Fruit fly (Drosophila melanogaster) whole organism, wandering third instar larva: ENCODE results near the gene Phb1.

Source experiments
- Abd-B ChIP-seq: fragments of >200 bp; optimal IDR thresholded peaks from 2 replicates; lab custom pipeline; 2017; ENCODE audit warnings: missing biosample characterization, missing genetic modification characterization
- CG32264 ChIP-seq: fragments of 200-800 bp; sonication (Bioruptor generic); optimal IDR thresholded peaks from 2 replicates; lab custom pipeline; 2016; ENCODE audit warnings: missing biosample characterization, missing genetic modification characterization
- Dfd ChIP-seq: fragments of >200 bp; optimal IDR thresholded peaks from 2 replicates; lab custom pipeline; 2017; ENCODE audit warnings: missing biosample characterization, missing genetic modification characterization
- Dif ChIP-seq: fragments of 200-275, 200-300 bp; sonication (Bioruptor generic); optimal IDR thresholded peaks from 2 replicates; lab custom pipeline; 2018; ENCODE audit warnings: missing biosample characterization, missing genetic modification characterization; ENCODE audit not compliant: partially characterized antibody
- Hnf4 ChIP-seq: fragments of 200-800 bp; sonication (Bioruptor generic); optimal IDR thresholded peaks from 2 replicates; lab custom pipeline; 2016; ENCODE audit warnings: missing biosample characterization, mild to moderate bottlenecking, missing genetic modification characterization
- Hr78 ChIP-seq: fragments of >200 bp; optimal IDR thresholded peaks from 2 replicates; lab custom pipeline; 2017; ENCODE audit warnings: missing biosample characterization, missing genetic modification characterization
- Hr83 ChIP-seq: fragments of 200-300 bp; sonication (Bioruptor generic); optimal IDR thresholded peaks from 2 replicates; lab custom pipeline; 2016; ENCODE audit warnings: missing biosample characterization, mild to moderate bottlenecking, missing genetic modification characterization, moderate library complexity; ENCODE audit not compliant: poor library complexity, severe bottlenecking
- Myc ChIP-seq: fragments of >200 bp; optimal IDR thresholded peaks from 2 replicates; lab custom pipeline; 2017
- N ChIP-seq: fragments of >200 bp; optimal IDR thresholded peaks from 2 replicates; lab custom pipeline; 2018; ENCODE audit warnings: missing biosample characterization, missing external identifiers, missing genetic modification characterization
- OdsH ChIP-seq: fragments of 200-800 bp; sonication (Bioruptor generic); optimal IDR thresholded peaks from 2 replicates; lab custom pipeline; 2016; ENCODE audit warnings: missing biosample characterization, mild to moderate bottlenecking, missing genetic modification characterization
- Rel ChIP-seq, 2 experiments: fragments of 200-800 bp; sonication (Bioruptor generic) in 1 of 2; optimal IDR thresholded peaks; 2 replicates in 1 of 2; 3 replicates in 1 of 2; lab custom pipeline; 2016 to 2019; ENCODE audit warnings: mild to moderate bottlenecking in 2 of 2, missing biosample characterization in 2 of 2, missing genetic modification characterization in 2 of 2, moderate library complexity in 1 of 2
- Sp1 ChIP-seq: fragments of 200-800 bp; sonication (Bioruptor generic); optimal IDR thresholded peaks from 3 replicates; lab custom pipeline; 2019; ENCODE audit warnings: missing biosample characterization, mild to moderate bottlenecking, missing genetic modification characterization, moderate library complexity
- Vsx2 ChIP-seq: fragments of 200-300, 225-300 bp; sonication (Bioruptor generic); optimal IDR thresholded peaks from 2 replicates; lab custom pipeline; 2018; ENCODE audit warnings: missing biosample characterization, missing genetic modification characterization; ENCODE audit not compliant: partially characterized antibody
- br ChIP-seq: fragments of 200-800 bp; sonication (Bioruptor generic); optimal IDR thresholded peaks from 2 replicates; lab custom pipeline; 2016; ENCODE audit warnings: missing biosample characterization, missing genetic modification characterization
- dl ChIP-seq, 2 experiments: fragments of 175-275, 200-275 bp in 1 of 2; fragments of 200-275 bp in 1 of 2; sonication (Bioruptor generic); optimal IDR thresholded peaks; lab custom pipeline; 2018; ENCODE audit warnings: mild to moderate bottlenecking in 2 of 2, missing biosample characterization in 2 of 2, missing genetic modification characterization in 2 of 2, moderate library complexity in 2 of 2; ENCODE audit not compliant: partially characterized antibody in 2 of 2, insufficient read depth in 1 of 2
- dmrt93B ChIP-seq: fragments of 200-800 bp; sonication (Bioruptor generic); optimal IDR thresholded peaks from 2 replicates; lab custom pipeline; 2018; ENCODE audit warnings: missing biosample characterization, mild to moderate bottlenecking, missing genetic modification characterization
- dsf ChIP-seq: sonication (Bioruptor generic); optimal IDR thresholded peaks from 2 replicates; lab custom pipeline; 2016; ENCODE audit warnings: missing biosample characterization, missing genetic modification characterization, borderline replicate concordance
- ey ChIP-seq: fragments of 200-800 bp; sonication (Bioruptor generic); optimal IDR thresholded peaks from 2 replicates; lab custom pipeline; 2016; ENCODE audit warnings: missing biosample characterization, missing genetic modification characterization
- foxo ChIP-seq, 2 experiments: fragments of 200-800 bp; sonication (Bioruptor generic); optimal IDR thresholded peaks; 2 replicates in 1 of 2; 3 replicates in 1 of 2; lab custom pipeline; 2016 to 2017; ENCODE audit warnings: missing biosample characterization in 2 of 2, missing genetic modification characterization in 2 of 2
- fru ChIP-seq: fragments of 200-800 bp; sonication (Bioruptor generic); optimal IDR thresholded peaks from 3 replicates; lab custom pipeline; 2016; ENCODE audit warnings: missing biosample characterization, mild to moderate bottlenecking, missing genetic modification characterization
- h ChIP-seq: fragments of 200-800 bp; sonication (Bioruptor generic); optimal IDR thresholded peaks from 3 replicates; lab custom pipeline; 2016; ENCODE audit warnings: missing biosample characterization, mild to moderate bottlenecking, missing genetic modification characterization
- jim ChIP-seq: fragments of 175-275, 200-325 bp; sonication (Bioruptor generic); optimal IDR thresholded peaks from 2 replicates; lab custom pipeline; 2016; ENCODE audit warnings: missing biosample characterization, mild to moderate bottlenecking, missing genetic modification characterization
- lola ChIP-seq: fragments of >200 bp; optimal IDR thresholded peaks from 2 replicates; lab custom pipeline; 2017; ENCODE audit warnings: missing biosample characterization, missing genetic modification characterization
- pan ChIP-seq: fragments of >200 bp; optimal IDR thresholded peaks from 2 replicates; lab custom pipeline; 2017
- psq ChIP-seq: fragments of 200-800 bp; sonication (Bioruptor generic); optimal IDR thresholded peaks from 3 replicates; lab custom pipeline; 2017; ENCODE audit warnings: missing biosample characterization, mild to moderate bottlenecking, missing genetic modification characterization, moderate library complexity
- rgr ChIP-seq: fragments of 200-800 bp; sonication (Bioruptor generic); optimal IDR thresholded peaks from 3 replicates; lab custom pipeline; 2016; ENCODE audit warnings: missing biosample characterization, mild to moderate bottlenecking, missing genetic modification characterization
- sv ChIP-seq: fragments of 200-800 bp; sonication (Bioruptor generic); optimal IDR thresholded peaks from 3 replicates; lab custom pipeline; 2016; ENCODE audit warnings: missing biosample characterization, missing genetic modification characterization
- tai ChIP-seq: sonication (Bioruptor generic); optimal IDR thresholded peaks from 2 replicates; lab custom pipeline; 2016; ENCODE audit warnings: missing biosample characterization, missing genetic modification characterization
- woc ChIP-seq: sonication (Bioruptor generic); optimal IDR thresholded peaks from 2 replicates; lab custom pipeline; 2016; ENCODE audit warnings: missing biosample characterization, mild to moderate bottlenecking, missing genetic modification characterization

Gene Phb1

dm6 chr2L:19158005-19158666 is 34.5 kb upstream of the Phb1 start:
- peak; percentile 50 for TF ChIP-seq tai (GFP tag; lab: Kevin White, UChicago)
- TF ChIP-seq dsf (GFP tag; lab: Kevin White, UChicago): no peak
- no peak for TF ChIP-seq sv (GFP tag; lab: Kevin White, UChicago)
- peak; percentile 87 for TF ChIP-seq Dif (GFP tag; lab: Kevin White, UChicago)
- TF ChIP-seq ey (GFP tag; lab: Kevin White, UChicago): no peak
- no peak for TF ChIP-seq rgr (GFP tag; lab: Kevin White, UChicago)
- TF ChIP-seq jim (GFP tag; lab: Kevin White, UChicago): no peak
- peak; percentile 54 for TF ChIP-seq Rel (GFP tag; optimal IDR thresholded peaks at IDR 0.05; lab: Kevin White, UChicago)
- peak; percentile 50 for TF ChIP-seq Rel (tag; optimal IDR thresholded peaks at IDR 0.05; lab: Kevin White, UChicago)
- no peak for TF ChIP-seq N
- no peak for TF ChIP-seq Myc
- TF ChIP-seq Abd-B: no peak
- peak; percentile 1 for TF ChIP-seq woc
- peak; percentile 73 to 88 for TF ChIP-seq dl (GFP tag; optimal IDR thresholded peaks at IDR 0.05; lab: Kevin White, UChicago; ENCODE audit: insufficient read depth in 1 of 2, partially characterized antibody in 2 of 2)
- peak; percentile 41 for TF ChIP-seq br
- TF ChIP-seq Vsx2 (GFP tag; lab: Kevin White, UChicago): peak; percentile 93
- TF ChIP-seq lola (GFP tag; lab: Kevin White, UChicago): no peak
- TF ChIP-seq Hr83 (GFP tag; lab: Kevin White, UChicago): peak; percentile 37
- TF ChIP-seq OdsH (GFP tag; lab: Kevin White, UChicago): peak; percentile 52
- TF ChIP-seq foxo (GFP tag; optimal IDR thresholded peaks at IDR 0.05; lab: Kevin White, UChicago): peak; percentile 2 to 10
- peak; percentile 86 for TF ChIP-seq psq (GFP tag; lab: Kevin White, UChicago)
- peak; percentile 5 for TF ChIP-seq CG32264 (GFP tag; lab: Kevin White, UChicago)
- TF ChIP-seq Sp1 (GFP tag; lab: Kevin White, UChicago): peak; percentile 67
- peak; percentile 38 for TF ChIP-seq h (GFP tag; lab: Kevin White, UChicago)
- no peak for TF ChIP-seq pan

dm6 chr2L:19156737-19157287 is 33.1 kb upstream of the Phb1 start:
- TF ChIP-seq dsf (GFP tag; lab: Kevin White, UChicago): no peak
- TF ChIP-seq Hr83 (GFP tag; lab: Kevin White, UChicago): peak; percentile 35
- no peak for TF ChIP-seq Hr78
- no peak for TF ChIP-seq Hnf4 (GFP tag; lab: Kevin White, UChicago)
- no peak for TF ChIP-seq Rel (GFP tag; optimal IDR thresholded peaks at IDR 0.05; lab: Kevin White, UChicago)
- peak; percentile 74 for TF ChIP-seq Rel (tag; optimal IDR thresholded peaks at IDR 0.05; lab: Kevin White, UChicago)

- TF ChIP-seq h (GFP tag; lab: Kevin White, UChicago): peak; percentile 67
- TF ChIP-seq lola (GFP tag; lab: Kevin White, UChicago): no peak
- TF ChIP-seq fru (GFP tag; lab: Kevin White, UChicago): peak; percentile 4
- peak in 1 of 2 experiments; percentile 8 for TF ChIP-seq foxo (GFP tag; optimal IDR thresholded peaks at IDR 0.05; lab: Kevin White, UChicago)
- no peak for TF ChIP-seq CG32264 (GFP tag; lab: Kevin White, UChicago)
- peak; percentile 33 for TF ChIP-seq woc
- TF ChIP-seq Dfd (GFP tag; lab: Kevin White, UChicago): no peak
- TF ChIP-seq, all 38 proteins: peak for 4
Observed at dm6 chr2L:19155937-19156736, 32.5 kb upstream of the Phb1 start.

dm6 chr2L:19154893-19155389 is 31.3 kb upstream of the Phb1 start:
- TF ChIP-seq Hr83 (GFP tag; lab: Kevin White, UChicago) (peak; percentile 50), woc (peak; percentile 40), psq (GFP tag; lab: Kevin White, UChicago) (peak; percentile 26), Rel (GFP tag; optimal IDR thresholded peaks at IDR 0.05; lab: Kevin White, UChicago) (no peak), Rel (tag; optimal IDR thresholded peaks at IDR 0.05; lab: Kevin White, UChicago) (peak; percentile 66), dl (GFP tag; optimal IDR thresholded peaks at IDR 0.05; lab: Kevin White, UChicago; ENCODE audit: insufficient read depth in 1 of 2, partially characterized antibody in 2 of 2) (peak in 1 of 2 experiments; percentile 12), CG32264 (GFP tag; lab: Kevin White, UChicago) (no peak), dmrt93B (no peak), h (GFP tag; lab: Kevin White, UChicago) (peak; percentile 43), Sp1 (GFP tag; lab: Kevin White, UChicago) (no peak), jim (GFP tag; lab: Kevin White, UChicago) (peak; percentile 6)
- TF ChIP-seq, all 38 proteins: peak for 7
